Worm (Caenorhabditis elegans) whole organism, L2 larva: Measurements from ENCODE around the gene ZK1320.13.
A peak's percentile ranks its signal among the peaks of the same experiment; 100 is the strongest.

Experiments used
- C34F6.9 ChIP-seq: fragments of 150-350 bp; optimal IDR thresholded peaks from 2 replicates; lab custom pipeline; 2014; ENCODE audit warnings: missing biosample characterization, missing genetic modification characterization
- R02D3.7 ChIP-seq: fragments of 150-350 bp; optimal IDR thresholded peaks from 2 replicates; lab custom pipeline; 2014; ENCODE audit warnings: missing biosample characterization, missing genetic modification characterization
- ZK546.5 ChIP-seq: sonication (generic microtip); optimal IDR thresholded peaks from 2 replicates; lab custom pipeline; 2017; ENCODE audit warnings: missing biosample characterization, missing genetic modification characterization
- alr-1 ChIP-seq: fragments of 150-350 bp; optimal IDR thresholded peaks from 2 replicates; lab custom pipeline; 2014; ENCODE audit warnings: missing biosample characterization, missing genetic modification characterization
- aly-2 ChIP-seq: fragments of 150-350 bp; optimal IDR thresholded peaks from 2 replicates; lab custom pipeline; 2014; ENCODE audit warnings: missing biosample characterization, missing genetic modification characterization
- ama-1 ChIP-seq: fragments of 150-350 bp; optimal IDR thresholded peaks from 2 replicates; lab custom pipeline; 2018; ENCODE audit warnings: inconsistent platforms
- blmp-1 ChIP-seq: sonication (generic microtip); optimal IDR thresholded peaks from 2 replicates; lab custom pipeline; 2017; ENCODE audit warnings: missing genetic modification characterization, mild to moderate bottlenecking, missing compliant biosample characterization, antibody characterized with exemption, moderate library complexity; ENCODE audit not compliant: insufficient read depth
- ceh-16 ChIP-seq: fragments of 150-350 bp; optimal IDR thresholded peaks from 2 replicates; lab custom pipeline; 2014; ENCODE audit warnings: missing biosample characterization, missing genetic modification characterization
- ceh-82 ChIP-seq: fragments of 150-350 bp; optimal IDR thresholded peaks from 2 replicates; lab custom pipeline; 2014; ENCODE audit warnings: missing biosample characterization, missing genetic modification characterization
- crh-2 ChIP-seq: sonication (generic microtip); optimal IDR thresholded peaks from 2 replicates; lab custom pipeline; 2017; ENCODE audit warnings: missing biosample characterization, missing genetic modification characterization
- elt-1 ChIP-seq: fragments of 150-350 bp; optimal IDR thresholded peaks from 2 replicates; lab custom pipeline; 2014; ENCODE audit warnings: missing biosample characterization, missing genetic modification characterization
- elt-3 ChIP-seq: sonication (generic microtip); optimal IDR thresholded peaks from 2 replicates; lab custom pipeline; 2017; ENCODE audit warnings: missing biosample characterization, missing genetic modification characterization
- fos-1 ChIP-seq: fragments of 150-350 bp; optimal IDR thresholded peaks from 2 replicates; lab custom pipeline; 2014; ENCODE audit warnings: missing biosample characterization, missing genetic modification characterization
- gmeb-1 ChIP-seq: fragments of 150-350 bp; optimal IDR thresholded peaks from 2 replicates; lab custom pipeline; 2014; ENCODE audit warnings: missing biosample characterization, missing genetic modification characterization
- lin-11 ChIP-seq: fragments of 150-350 bp; sonication (generic microtip); optimal IDR thresholded peaks from 2 replicates; lab custom pipeline; 2014; ENCODE audit warnings: missing biosample characterization, missing genetic modification characterization, inconsistent platforms, mixed read lengths
- lin-13 ChIP-seq: fragments of 150-350 bp; optimal IDR thresholded peaks from 2 replicates; lab custom pipeline; 2014; ENCODE audit warnings: missing biosample characterization, missing genetic modification reagents, missing genetic modification characterization
- lin-39 ChIP-seq: fragments of 150-350 bp; optimal IDR thresholded peaks from 2 replicates; lab custom pipeline; 2014; ENCODE audit warnings: missing biosample characterization, missing genetic modification reagents, missing genetic modification characterization
- lsy-2 ChIP-seq, 2 experiments: fragments of 150-350 bp in 1 of 2; sonication (generic microtip) in 1 of 2; optimal IDR thresholded peaks; 2 replicates each; lab custom pipeline; 2014 to 2017; ENCODE audit warnings: missing biosample characterization in 2 of 2, missing genetic modification characterization in 2 of 2
- mab-5 ChIP-seq: fragments of 150-350 bp; optimal IDR thresholded peaks from 2 replicates; lab custom pipeline; 2014; ENCODE audit warnings: missing biosample characterization, missing genetic modification characterization
- mbf-1 ChIP-seq: sonication (generic microtip); optimal IDR thresholded peaks from 2 replicates; lab custom pipeline; 2017; ENCODE audit warnings: missing biosample characterization, missing genetic modification characterization
- mdl-1 ChIP-seq, 2 experiments: fragments of 150-350 bp in 1 of 2; sonication (generic microtip) in 1 of 2; optimal IDR thresholded peaks; 2 replicates each; lab custom pipeline; 2017; ENCODE audit warnings: missing biosample characterization in 2 of 2, missing genetic modification characterization in 2 of 2
- nhr-10 ChIP-seq: sonication (generic microtip); optimal IDR thresholded peaks from 2 replicates; lab custom pipeline; 2017; ENCODE audit warnings: missing biosample characterization, missing genetic modification characterization
- nhr-11 ChIP-seq: fragments of 150-350 bp; optimal IDR thresholded peaks from 2 replicates; lab custom pipeline; 2014; ENCODE audit warnings: missing biosample characterization, missing genetic modification characterization
- nhr-12 ChIP-seq: fragments of 150-350 bp; optimal IDR thresholded peaks from 2 replicates; lab custom pipeline; 2014; ENCODE audit warnings: missing biosample characterization, missing genetic modification characterization
- nhr-129 ChIP-seq: fragments of 150-350 bp; optimal IDR thresholded peaks from 2 replicates; lab custom pipeline; 2014; ENCODE audit warnings: missing biosample characterization, missing genetic modification characterization
- nhr-21 ChIP-seq: fragments of 150-350 bp; optimal IDR thresholded peaks from 2 replicates; lab custom pipeline; 2014; ENCODE audit warnings: missing biosample characterization, missing genetic modification characterization
- nhr-23 ChIP-seq: fragments of 150-350 bp; optimal IDR thresholded peaks from 2 replicates; lab custom pipeline; 2014; ENCODE audit warnings: missing biosample characterization, missing genetic modification reagents, missing genetic modification characterization
- nhr-237 ChIP-seq: fragments of 150-350 bp; optimal IDR thresholded peaks from 2 replicates; lab custom pipeline; 2014; ENCODE audit warnings: missing biosample characterization, missing genetic modification characterization
- nhr-77 ChIP-seq: fragments of 150-350 bp; optimal IDR thresholded peaks from 2 replicates; lab custom pipeline; 2014; ENCODE audit warnings: missing biosample characterization, missing genetic modification characterization
- sem-4 ChIP-seq: fragments of 150-350 bp; optimal IDR thresholded peaks from 2 replicates; lab custom pipeline; 2014; ENCODE audit warnings: missing biosample characterization, missing genetic modification reagents, missing genetic modification characterization
- sma-3 ChIP-seq: sonication (generic microtip); optimal IDR thresholded peaks from 2 replicates; lab custom pipeline; 2016; ENCODE audit warnings: missing genetic modification reagents, missing genetic modification characterization, missing compliant biosample characterization
- sma-9 ChIP-seq, 2 experiments: fragments of 150-350 bp in 1 of 2; sonication (generic microtip) in 1 of 2; optimal IDR thresholded peaks; 2 replicates each; lab custom pipeline; 2014 to 2016; ENCODE audit warnings: missing genetic modification characterization in 2 of 2, mild to moderate bottlenecking in 1 of 2, missing biosample characterization in 1 of 2, missing compliant biosample characterization in 1 of 2, missing genetic modification reagents in 1 of 2, moderate library complexity in 1 of 2
- snpc-4 ChIP-seq: fragments of 150-350 bp; optimal IDR thresholded peaks from 2 replicates; lab custom pipeline; 2014; ENCODE audit warnings: missing biosample characterization, missing genetic modification characterization
- unc-55 ChIP-seq: fragments of 150-350 bp; sonication (generic microtip); optimal IDR thresholded peaks from 3 replicates; lab custom pipeline; 2014; ENCODE audit warnings: missing biosample characterization, missing genetic modification reagents, missing genetic modification characterization
- unc-62 ChIP-seq: fragments of 150-350 bp; optimal IDR thresholded peaks from 2 replicates; lab custom pipeline; 2014; ENCODE audit warnings: missing biosample characterization, missing genetic modification reagents, missing genetic modification characterization
- zag-1 ChIP-seq: fragments of 150-350 bp; optimal IDR thresholded peaks from 2 replicates; lab custom pipeline; 2014; ENCODE audit warnings: missing biosample characterization, missing genetic modification characterization
- ztf-11 ChIP-seq: sonication (generic microtip); optimal IDR thresholded peaks from 2 replicates; lab custom pipeline; 2017; ENCODE audit warnings: missing biosample characterization, missing genetic modification characterization

Gene ZK1320.13

DNA sequence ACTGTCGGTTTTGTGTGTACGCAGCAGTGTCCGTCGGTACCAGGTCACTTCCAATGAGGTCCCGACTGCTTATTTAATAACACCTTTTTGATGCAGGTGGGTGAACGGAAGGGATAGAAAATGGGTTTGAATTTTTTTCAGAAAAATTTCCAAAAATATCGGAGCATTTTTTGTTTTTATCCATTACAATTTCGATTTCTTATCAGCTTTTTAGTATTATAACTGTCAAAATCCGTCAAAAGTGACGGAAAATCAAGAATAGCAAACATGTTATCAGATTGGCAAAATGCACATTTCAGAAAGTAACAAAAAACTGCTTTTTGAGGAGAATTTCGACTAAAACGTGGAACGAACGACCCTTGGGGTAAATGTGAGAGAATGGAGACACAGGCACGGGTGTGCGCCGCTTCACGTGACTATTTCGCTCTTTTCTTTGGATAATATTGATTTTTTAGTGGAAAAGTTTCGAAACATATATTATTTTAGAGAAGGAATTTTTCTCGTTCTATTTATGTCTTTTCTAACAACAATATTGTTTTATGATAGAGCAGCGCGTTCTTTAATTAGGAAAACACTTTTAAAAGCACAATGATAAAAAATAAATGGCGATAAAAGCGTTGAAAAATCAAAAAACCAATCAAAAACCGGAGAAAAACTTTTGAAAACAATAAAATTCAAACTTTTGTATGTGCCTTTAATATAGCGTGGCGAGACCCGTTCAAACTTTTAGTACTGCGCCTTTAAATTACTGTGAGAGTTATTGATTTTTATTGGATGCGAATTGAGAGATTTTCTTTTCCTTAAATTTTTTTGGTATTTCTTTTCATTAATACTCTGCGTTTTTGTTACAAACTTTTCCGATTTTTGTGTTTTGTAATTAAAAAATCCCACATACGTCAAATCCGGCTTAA lies 33.4 kb upstream of the ZK1320.13 start, which contains the start of gene sqv-8:
sqv-8 (plus strand) TSS at position 51 of the 911 bp plus-strand sequence.
- no peak for TF ChIP-seq nhr-11 (tag; lab: Kevin White, UChicago)
- no peak for TF ChIP-seq mab-5 (tag; lab: Kevin White, UChicago)
- TF ChIP-seq R02D3.7 = no peak
- TF ChIP-seq zag-1 (tag; lab: Kevin White, UChicago) = no peak
- TF ChIP-seq lin-39 (tag; lab: Kevin White, UChicago) = no peak
- no peak for TF ChIP-seq alr-1 (tag; lab: Kevin White, UChicago)
- peak in 1 of 2 experiments; percentile 34 for TF ChIP-seq lsy-2 (tag; optimal IDR thresholded peaks at IDR 0.05; lab: Kevin White, UChicago)
- no peak for TF ChIP-seq sma-3 (GFP tag; lab: Kevin White, UChicago)
- no peak for TF ChIP-seq nhr-12 (tag; lab: Kevin White, UChicago)
- TF ChIP-seq mdl-1 (tag; optimal IDR thresholded peaks at IDR 0.05; lab: Kevin White, UChicago) = no peak
- TF ChIP-seq sma-9 (GFP tag; optimal IDR thresholded peaks at IDR 0.05; lab: Kevin White, UChicago) = peak; percentile 32
- no peak for TF ChIP-seq sma-9 (tag; optimal IDR thresholded peaks at IDR 0.05; lab: Kevin White, UChicago)
- TF ChIP-seq nhr-77 = no peak
- no peak for TF ChIP-seq lin-11 (tag; lab: Kevin White, UChicago)
- TF ChIP-seq elt-1 = no peak
- no peak for TF ChIP-seq nhr-237 (tag; lab: Kevin White, UChicago)
- peak; percentile 27 for TF ChIP-seq nhr-129 (tag; lab: Kevin White, UChicago)
- no peak for TF ChIP-seq mbf-1
- TF ChIP-seq nhr-10 (tag; lab: Kevin White, UChicago) = no peak
- TF ChIP-seq aly-2 (tag; lab: Kevin White, UChicago) = no peak
- no peak for TF ChIP-seq ceh-82
- no peak for TF ChIP-seq sem-4
- TF ChIP-seq C34F6.9 = peak; percentile 82
- TF ChIP-seq fos-1 (tag; lab: Kevin White, UChicago) = peak; percentile 16
- TF ChIP-seq nhr-23 (tag; lab: Kevin White, UChicago) = no peak
- peak; percentile 33 for TF ChIP-seq unc-55
- peak; percentile 21 for TF ChIP-seq crh-2 (tag; lab: Kevin White, UChicago)
- no peak for TF ChIP-seq elt-3 (tag; lab: Kevin White, UChicago)
- TF ChIP-seq snpc-4 (tag; lab: Kevin White, UChicago) = no peak
- TF ChIP-seq blmp-1 (tag; lab: Kevin White, UChicago) = no peak
- TF ChIP-seq ZK546.5 (tag; lab: Kevin White, UChicago) = no peak

DNA sequence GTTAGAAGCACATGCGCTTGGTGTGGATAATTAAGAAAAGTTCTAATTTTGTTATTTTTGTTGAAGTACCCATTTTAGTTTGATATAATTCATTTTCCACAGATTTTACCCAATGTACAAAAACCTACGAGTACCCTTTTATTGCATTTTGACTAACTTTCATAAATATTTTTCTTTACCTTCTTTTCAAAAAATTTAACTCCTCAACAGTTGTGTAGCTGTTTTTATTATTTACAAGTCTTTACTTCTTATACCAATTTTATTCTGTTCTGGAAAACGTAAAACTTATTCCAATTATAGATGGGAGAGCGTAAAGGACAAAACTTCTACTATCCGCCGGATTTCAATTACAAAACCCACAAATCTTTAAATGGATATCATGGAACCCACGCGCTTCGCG lies 31.4 kb upstream of the ZK1320.13 start, which contains the start of gene ZK1307.9:
ZK1307.9 (plus strand) TSS at position 301 of the 400 bp plus-strand sequence.
- TF ChIP-seq nhr-237 (tag; lab: Kevin White, UChicago) (no peak), elt-1 (no peak), unc-55 (no peak), mbf-1 (no peak), lsy-2 (tag; optimal IDR thresholded peaks at IDR 0.05; lab: Kevin White, UChicago) (no peak), lin-13 (GFP tag; lab: Kevin White, UChicago) (no peak), lin-11 (tag; lab: Kevin White, UChicago) (no peak), ztf-11 (tag; lab: Kevin White, UChicago) (no peak), ama-1 (lab: Kevin White, UChicago) (no peak), ZK546.5 (tag; lab: Kevin White, UChicago) (no peak)

DNA sequence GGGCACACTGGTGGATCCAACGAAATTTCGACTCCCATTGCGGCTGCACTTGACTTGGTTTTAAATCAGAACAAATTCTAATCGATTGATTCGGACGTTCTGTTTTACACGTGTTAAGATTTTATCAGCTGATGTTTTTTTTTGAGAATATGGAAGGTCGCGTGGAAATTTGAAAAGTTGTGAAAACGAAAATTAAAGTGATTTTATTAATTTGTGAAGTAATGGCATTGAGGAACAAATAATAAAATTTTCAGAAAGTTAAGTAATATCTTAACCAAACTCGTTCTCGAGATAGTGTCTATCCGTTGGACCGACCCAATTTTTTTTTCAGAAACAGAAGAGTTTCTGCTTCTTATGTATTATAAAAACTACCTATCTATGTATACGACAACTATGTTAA lies 28.9 kb upstream of the ZK1320.13 start, which contains the start of gene ZK1307.4:
ZK1307.4 (minus strand) TSS at position 101 of the 400 bp plus-strand sequence.
- TF ChIP-seq fos-1 (tag; lab: Kevin White, UChicago) = no peak
- TF ChIP-seq nhr-10 (tag; lab: Kevin White, UChicago) = no peak
- TF ChIP-seq ceh-16 = no peak
- TF ChIP-seq nhr-21 (tag; lab: Kevin White, UChicago) = no peak
- TF ChIP-seq R02D3.7 = no peak
- TF ChIP-seq nhr-12 (tag; lab: Kevin White, UChicago) = no peak
- no peak for TF ChIP-seq mbf-1
- TF ChIP-seq lin-39 (tag; lab: Kevin White, UChicago) = no peak
- no peak for TF ChIP-seq unc-55
- no peak for TF ChIP-seq mdl-1 (tag; optimal IDR thresholded peaks at IDR 0.05; lab: Kevin White, UChicago)
- no peak for TF ChIP-seq unc-62 (GFP tag; lab: Kevin White, UChicago)
- TF ChIP-seq ama-1 (lab: Kevin White, UChicago) = no peak
- TF ChIP-seq nhr-237 (tag; lab: Kevin White, UChicago) = no peak
- no peak for TF ChIP-seq elt-3 (tag; lab: Kevin White, UChicago)
- no peak for TF ChIP-seq sma-3 (GFP tag; lab: Kevin White, UChicago)
- no peak for TF ChIP-seq gmeb-1 (tag; lab: Kevin White, UChicago)
